Fruit fly (Drosophila melanogaster): ENCODE measurements around the gene CG4598.

CG4598 gene

dm6 chr2L:9912570-9913260 lies 5.7 kb upstream of the CG4598 start, which contains the start of the genes Etl1 and Srp54 (continued):
- TF ChIP-seq hb (GFP tag; IDR thresholded peaks at IDR 0.05; ENCODE audit: partially characterized antibody) (no peak), shn (GFP tag; optimal IDR thresholded peaks at IDR 0.05) (no peak), CG17612 (GFP tag; IDR thresholded peaks at IDR 0.05) (no peak), fu2 (GFP tag; optimal IDR thresholded peaks at IDR 0.05) (no peak), CG2712 (tag; optimal IDR thresholded peaks at IDR 0.05) (peak; percentile 25), CG32532 (GFP tag; IDR thresholded peaks at IDR 0.05) (no peak), sd (tag; optimal IDR thresholded peaks at IDR 0.05) (peak; percentile 20), CG10321 (GFP tag; IDR thresholded peaks at IDR 0.05) (no peak), lilli (GFP tag; optimal IDR thresholded peaks at IDR 0.05) (no peak), CG14710 (tag; optimal IDR thresholded peaks at IDR 0.05) (peak; percentile 72)

DNA sequence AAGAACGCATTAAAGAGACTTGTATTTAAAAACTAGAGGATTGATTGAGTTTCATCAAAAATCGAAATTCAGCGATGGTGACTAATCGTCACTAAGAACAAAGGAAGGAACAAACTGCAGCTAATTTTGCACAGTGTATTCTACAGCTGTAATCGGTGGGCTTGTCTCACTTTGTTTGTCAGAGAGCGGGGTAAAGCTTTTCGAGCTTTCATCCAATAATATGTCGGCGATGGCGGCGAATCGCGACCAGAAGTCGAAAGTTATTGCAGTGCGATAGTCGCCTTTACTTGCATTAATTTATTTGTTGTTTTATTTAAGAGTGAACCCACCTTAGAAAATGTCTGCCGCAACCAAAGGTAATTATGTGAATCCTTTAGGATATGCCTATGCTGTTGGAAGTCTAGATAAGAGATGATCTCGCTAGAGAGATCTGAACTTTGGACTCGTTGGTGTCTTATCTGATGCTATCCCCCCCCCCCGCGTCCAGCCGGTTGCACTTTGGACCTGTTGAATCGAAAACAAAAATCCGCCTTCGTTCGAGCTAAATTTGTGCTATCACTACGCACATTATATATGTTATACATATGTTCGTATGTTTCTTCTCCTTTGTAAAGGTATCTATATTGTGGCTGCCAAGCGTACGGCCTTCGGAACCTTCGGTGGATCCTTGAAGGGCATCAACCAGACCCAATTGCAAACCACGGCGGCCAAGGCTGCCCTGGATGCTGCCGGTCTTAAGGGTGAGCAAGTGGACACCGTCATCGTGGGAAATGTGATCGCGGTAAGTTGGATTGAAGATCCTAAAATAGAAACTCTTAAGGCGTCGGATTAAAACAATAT lies 3.2 kb upstream of the CG4598 start, which contains the start of gene yip2:
Gene yip2 (plus strand): TSS at position 243 of the 840 bp plus-strand sequence.
- TF ChIP-seq CG17359 (tag; optimal IDR thresholded peaks at IDR 0.05) (peak; percentile 62), jigr1 (GFP tag; IDR thresholded peaks at IDR 0.05) (no peak), crp (GFP tag; optimal IDR thresholded peaks at IDR 0.05) (peak in 1 of 2 experiments; percentile 84), CG4730 (GFP tag; IDR thresholded peaks at IDR 0.05) (0 out of 2 replicates have a peak, but pooled peaks have one; percentile 36), Pdp1 (GFP tag; optimal IDR thresholded peaks at IDR 0.05) (peak; percentile 45 to 47), CG17568 (GFP tag; optimal IDR thresholded peaks at IDR 0.05) (peak; percentile 55), tap (tag; optimal IDR thresholded peaks at IDR 0.05) (peak; percentile 48), CG11696 (GFP tag; IDR thresholded peaks at IDR 0.05) (peak; percentile 32; the same call in 1 of the 2 replicates), C15 (GFP tag; IDR thresholded peaks at IDR 0.05) (no peak), CG15696 (tag; optimal IDR thresholded peaks at IDR 0.05) (no peak), Oli (tag; optimal IDR thresholded peaks at IDR 0.05) (peak; percentile 49), CG5953 (GFP tag; IDR thresholded peaks at IDR 0.05) (no peak), NC2β (GFP tag; optimal IDR thresholded peaks at IDR 0.05) (no peak), CG13424 (tag; optimal IDR thresholded peaks at IDR 0.05) (peak; percentile 73), CG12236 (GFP tag; optimal IDR thresholded peaks at IDR 0.05) (peak; percentile 17), row (GFP tag; IDR thresholded peaks at IDR 0.05) (peak; percentile 84), tup (GFP tag; optimal IDR thresholded peaks at IDR 0.05) (no peak), Hey (tag; optimal IDR thresholded peaks at IDR 0.05) (no peak), CG6765 (GFP tag; optimal IDR thresholded peaks at IDR 0.05) (peak; percentile 72), NFAT (GFP tag; IDR thresholded peaks at IDR 0.05) (peak; percentile 60; the same call in 1 of the 2 replicates), CG12155 (GFP tag; optimal IDR thresholded peaks at IDR 0.05) (peak; percentile 15), oc (tag; optimal IDR thresholded peaks at IDR 0.05) (peak; percentile 40), Doc2 (GFP tag; IDR thresholded peaks at IDR 0.05) (no peak), CG11456 (GFP tag; IDR thresholded peaks at IDR 0.05) (peak; percentile 63; the same call in 2 of the 3 replicates), CG6654 (GFP tag; optimal IDR thresholded peaks at IDR 0.05) (no peak), CG13287 (GFP tag; IDR thresholded peaks at IDR 0.05; ENCODE audit: partially characterized antibody) (peak; percentile 66), CG43689 (GFP tag; IDR thresholded peaks at IDR 0.05) (no peak), CG10565 (GFP tag; optimal IDR thresholded peaks at IDR 0.05) (no peak), CG2875 (GFP tag; optimal IDR thresholded peaks at IDR 0.05) (peak; percentile 26), slou (GFP tag; optimal IDR thresholded peaks at IDR 0.05) (no peak), Tbp (GFP tag; optimal IDR thresholded peaks at IDR 0.05) (no peak), CG10321 (GFP tag; IDR thresholded peaks at IDR 0.05) (peak; percentile 42; the same call in 1 of the 2 replicates), CG15073 (GFP tag; optimal IDR thresholded peaks at IDR 0.05) (no peak), Hr39 (optimal IDR thresholded peaks at IDR 0.05) (no peak), CG6854 (GFP tag; optimal IDR thresholded peaks at IDR 0.05) (peak; percentile 57), CG2202 (tag; optimal IDR thresholded peaks at IDR 0.05) (no peak), Hand (GFP tag; optimal IDR thresholded peaks at IDR 0.05) (peak; percentile 54), tx (GFP tag; optimal IDR thresholded peaks at IDR 0.05) (peak; percentile 18)

All from whole organism, embryonic.